Worm (Caenorhabditis elegans) whole organism, L1 larva: ENCODE data around the gene chup-1.

Experiments
- blmp-1 ChIP-seq: fragments of 150-350 bp; optimal IDR thresholded peaks from 2 replicates; lab custom pipeline; 2014; ENCODE audit warnings: missing biosample characterization, missing genetic modification characterization
- efl-1 ChIP-seq, 4 experiments: fragments of 150-350 bp; optimal IDR thresholded peaks in 3 of 4; peaks in 1 of 4; 1 replicate in 1 of 4; 2 replicates in 3 of 4; lab custom pipeline; 2014; ENCODE audit warnings: missing biosample characterization in 2 of 4, missing genetic modification characterization in 2 of 4, missing genetic modification reagents in 2 of 4
- fkh-10 ChIP-seq: sonication (generic microtip); optimal IDR thresholded peaks from 2 replicates; lab custom pipeline; 2017; ENCODE audit warnings: missing biosample characterization, missing genetic modification reagents, missing genetic modification characterization
- hpl-2 ChIP-seq: fragments of 150-350 bp; optimal IDR thresholded peaks from 2 replicates; lab custom pipeline; 2014; ENCODE audit warnings: missing biosample characterization, missing genetic modification reagents, missing genetic modification characterization
- lin-14 ChIP-seq: fragments of 200-800 bp; sonication (Bioruptor generic); optimal IDR thresholded peaks from 2 replicates; lab custom pipeline; 2018; ENCODE audit warnings: mild to moderate bottlenecking, missing genetic modification characterization, moderate library complexity, missing compliant biosample characterization
- lsy-2 ChIP-seq, 2 experiments: fragments of 150-350 bp; optimal IDR thresholded peaks; 2 replicates each; lab custom pipeline; 2014; ENCODE audit warnings: missing biosample characterization in 2 of 2, missing genetic modification characterization in 2 of 2
- nhr-237 ChIP-seq: fragments of 150-350 bp; optimal IDR thresholded peaks from 2 replicates; lab custom pipeline; 2014; ENCODE audit warnings: missing biosample characterization, missing genetic modification characterization
- nhr-28 ChIP-seq: fragments of 150-350 bp; optimal IDR thresholded peaks from 2 replicates; lab custom pipeline; 2014; ENCODE audit warnings: missing biosample characterization, missing genetic modification characterization
- nhr-77 ChIP-seq: fragments of 150-350 bp; optimal IDR thresholded peaks from 2 replicates; lab custom pipeline; 2014; ENCODE audit warnings: missing biosample characterization, missing genetic modification characterization
- sup-37 ChIP-seq: fragments of 200-800 bp; sonication (Bioruptor generic); optimal IDR thresholded peaks from 2 replicates; lab custom pipeline; 2018; ENCODE audit warnings: mild to moderate bottlenecking, missing genetic modification characterization, missing compliant biosample characterization
- zag-1 ChIP-seq: fragments of 150-350 bp; optimal IDR thresholded peaks from 2 replicates; lab custom pipeline; 2014; ENCODE audit warnings: missing biosample characterization, missing genetic modification characterization
- ztf-11 ChIP-seq, 2 experiments: sonication (generic microtip); optimal IDR thresholded peaks; 2 replicates each; lab custom pipeline; 2016 to 2017; ENCODE audit warnings: missing genetic modification characterization in 2 of 2, missing biosample characterization in 1 of 2, missing compliant biosample characterization in 1 of 2

DNA sequence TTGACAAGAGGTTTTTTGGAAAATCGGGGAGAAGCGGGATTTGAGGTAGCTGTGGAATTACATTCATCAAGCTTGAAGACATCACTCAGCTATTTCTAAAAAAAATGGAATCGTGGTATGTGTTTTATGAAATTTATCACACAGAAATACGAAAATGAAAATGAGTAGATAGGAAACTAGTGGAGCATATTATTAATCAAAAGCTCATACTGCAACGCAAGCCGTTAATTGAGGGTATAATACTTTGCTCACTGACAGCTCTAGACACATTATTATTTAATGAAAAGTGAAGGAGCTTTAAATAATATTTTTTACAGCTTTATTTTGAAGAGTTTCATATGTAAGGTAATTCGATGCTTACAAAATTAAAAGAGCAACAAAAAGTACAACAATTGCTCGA, 49.1 kb upstream of the chup-1 start, which contains the start of gene M02D8.7:
- TF ChIP-seq lin-14 (GFP tag; lab: Kevin White, UChicago): no peak
- TF ChIP-seq ztf-11 (tag; optimal IDR thresholded peaks at IDR 0.05; lab: Kevin White, UChicago): no peak
- TF ChIP-seq fkh-10: no peak
- TF ChIP-seq efl-1 (optimal IDR thresholded peaks at IDR 0.05; lab: Kevin White, UChicago): no peak
- no peak for TF ChIP-seq efl-1 (GFP tag; optimal IDR thresholded peaks at IDR 0.05 in 1 of 2; lab: Kevin White, UChicago)
- no peak for TF ChIP-seq nhr-237 (tag; lab: Kevin White, UChicago)
- no peak for TF ChIP-seq sup-37
- no peak for TF ChIP-seq zag-1 (tag; lab: Kevin White, UChicago)
- no peak for TF ChIP-seq lsy-2 (tag; optimal IDR thresholded peaks at IDR 0.05; lab: Kevin White, UChicago)
- TF ChIP-seq nhr-77 (tag; lab: Kevin White, UChicago): no peak
- no peak for TF ChIP-seq hpl-2
- TF ChIP-seq nhr-28 (tag; lab: Kevin White, UChicago): no peak
- no peak for TF ChIP-seq blmp-1 (tag; lab: Kevin White, UChicago)
